Fruit fly (Drosophila melanogaster) whole organism, embryonic: Measurements from ENCODE around the gene ND-13A.
A peak's percentile ranks its signal among the peaks of the same experiment; 100 is the strongest.

Experiments used
- B-H2 ChIP-seq: fragments of 200-800 bp; sonication (Bioruptor generic); optimal IDR thresholded peaks from 2 replicates; lab custom pipeline; 2018; ENCODE audit warnings: missing biosample characterization, mild to moderate bottlenecking, missing genetic modification characterization
- CG10654 ChIP-seq: fragments of 200-800 bp; sonication (Bioruptor generic); optimal IDR thresholded peaks from 2 replicates; lab custom pipeline; 2016; ENCODE audit warnings: missing biosample characterization, missing genetic modification characterization
- CG11085 ChIP-seq: fragments of 200-800 bp; sonication (Bioruptor generic); IDR thresholded peaks from 2 replicates; pipeline ENCODE4 v1.3.6; 2022; ENCODE audit warnings: missing biosample characterization, missing genetic modification characterization
- CG1233 ChIP-seq: fragments of 200-800 bp; sonication (Bioruptor generic); optimal IDR thresholded peaks from 4 replicates; lab custom pipeline; 2018; ENCODE audit warnings: missing biosample characterization, mild to moderate bottlenecking, missing genetic modification characterization
- CG12391 ChIP-seq: fragments of 200-800 bp; sonication (Bioruptor generic); optimal IDR thresholded peaks from 3 replicates; lab custom pipeline; 2018; ENCODE audit warnings: missing biosample characterization, mild to moderate bottlenecking, missing genetic modification characterization, moderate library complexity
- CG12659 ChIP-seq: fragments of 200-800 bp; sonication (Bioruptor generic); optimal IDR thresholded peaks from 3 replicates; lab custom pipeline; 2017; ENCODE audit warnings: mild to moderate bottlenecking, missing biosample characterization, missing genetic modification reagents, missing genetic modification characterization
- CG12942 ChIP-seq: fragments of 200-800 bp; sonication (Bioruptor generic); optimal IDR thresholded peaks from 3 replicates; lab custom pipeline; 2016; ENCODE audit warnings: missing biosample characterization, missing genetic modification characterization
- CG13296 ChIP-seq: fragments of 200-800 bp; sonication (Bioruptor generic); optimal IDR thresholded peaks from 3 replicates; lab custom pipeline; 2018; ENCODE audit warnings: missing biosample characterization, mild to moderate bottlenecking, missing genetic modification characterization
- CG15514 ChIP-seq: fragments of 200-800 bp; sonication (Bioruptor generic); optimal IDR thresholded peaks from 3 replicates; lab custom pipeline; 2017; ENCODE audit warnings: missing biosample characterization, missing genetic modification characterization, mild to moderate bottlenecking, moderate library complexity, missing genetic modification reagents
- CG1603 ChIP-seq: fragments of 200-800 bp; sonication (Bioruptor generic); optimal IDR thresholded peaks from 2 replicates; lab custom pipeline; 2019; ENCODE audit warnings: missing biosample characterization, mild to moderate bottlenecking, missing genetic modification characterization, moderate library complexity
- CG17359 ChIP-seq: fragments of 200-800 bp; sonication (Bioruptor generic); optimal IDR thresholded peaks from 3 replicates; lab custom pipeline; 2018; ENCODE audit warnings: missing biosample characterization, mild to moderate bottlenecking, missing genetic modification characterization, moderate library complexity
- CG17829 ChIP-seq: fragments of 200-800 bp; optimal IDR thresholded peaks from 2 replicates; lab custom pipeline; 2019; ENCODE audit warnings: missing biosample characterization, mild to moderate bottlenecking, missing genetic modification characterization, moderate library complexity
- CG30403 ChIP-seq: fragments of 200-800 bp; sonication (Bioruptor generic); optimal IDR thresholded peaks from 3 replicates; lab custom pipeline; 2016; ENCODE audit warnings: missing biosample characterization, missing genetic modification characterization
- CG4707 ChIP-seq: fragments of 200-800 bp; sonication (Bioruptor generic); optimal IDR thresholded peaks from 2 replicates; lab custom pipeline; 2018; ENCODE audit warnings: missing biosample characterization, mild to moderate bottlenecking, missing genetic modification characterization, moderate library complexity
- CG4854 ChIP-seq: fragments of 200-800 bp; sonication (Bioruptor generic); optimal IDR thresholded peaks from 2 replicates; lab custom pipeline; 2016; ENCODE audit warnings: missing biosample characterization, missing genetic modification characterization, inconsistent platforms
- CG5245 ChIP-seq: fragments of 200-800 bp; sonication (Bioruptor generic); optimal IDR thresholded peaks from 3 replicates; lab custom pipeline; 2016; ENCODE audit warnings: missing biosample characterization, missing genetic modification characterization
- CG7786 ChIP-seq: fragments of 200-800 bp; sonication (Bioruptor generic); optimal IDR thresholded peaks from 2 replicates; lab custom pipeline; 2016; ENCODE audit warnings: missing biosample characterization, missing genetic modification characterization
- CG8359 ChIP-seq: fragments of 200-800 bp; sonication (Bioruptor generic); optimal IDR thresholded peaks from 2 replicates; lab custom pipeline; 2017; ENCODE audit warnings: missing biosample characterization, mild to moderate bottlenecking, missing genetic modification characterization, borderline replicate concordance
- D19A ChIP-seq: fragments of 200-800 bp; optimal IDR thresholded peaks from 3 replicates; lab custom pipeline; 2019; ENCODE audit warnings: missing biosample characterization, mild to moderate bottlenecking, missing genetic modification characterization, moderate library complexity
- Dref ChIP-seq: fragments of 200-800 bp; sonication (Bioruptor generic); IDR thresholded peaks from 2 replicates; pipeline ENCODE4 v1.3.6; 2022; ENCODE audit warnings: missing biosample characterization, missing genetic modification characterization
- E2f1 ChIP-seq: fragments of 200-800 bp; sonication (Bioruptor generic); IDR thresholded peaks from 2 replicates; pipeline ENCODE4 v1.3.6; 2022; ENCODE audit warnings: missing biosample characterization, missing genetic modification characterization
- E2f2 ChIP-seq: fragments of 200-800 bp; sonication (Bioruptor generic); IDR thresholded peaks from 2 replicates; pipeline ENCODE4 v1.3.6; 2022; ENCODE audit warnings: missing biosample characterization, missing genetic modification characterization
- H15 ChIP-seq: fragments of 200-800 bp; sonication (Bioruptor generic); IDR thresholded peaks from 3 replicates; pipeline ENCODE4 v1.3.6; 2022; ENCODE audit warnings: missing biosample characterization, missing genetic modification characterization
- HHEX ChIP-seq: fragments of 200-800 bp; sonication (Bioruptor generic); optimal IDR thresholded peaks from 3 replicates; lab custom pipeline; 2017; ENCODE audit warnings: missing biosample characterization, mild to moderate bottlenecking, missing genetic modification characterization, missing genetic modification reagents
- Hmr ChIP-seq: fragments of 200-800 bp; sonication (Bioruptor generic); optimal IDR thresholded peaks from 3 replicates; lab custom pipeline; 2017; ENCODE audit warnings: mild to moderate bottlenecking, missing biosample characterization, missing genetic modification reagents, missing genetic modification characterization
- Hr3 ChIP-seq: fragments of 200-800 bp; sonication (Bioruptor generic); optimal IDR thresholded peaks from 3 replicates; lab custom pipeline; 2016; ENCODE audit warnings: missing biosample characterization, missing genetic modification characterization
- Hsf ChIP-seq: fragments of 200-800 bp; sonication (Bioruptor generic); optimal IDR thresholded peaks from 3 replicates; lab custom pipeline; 2016; ENCODE audit warnings: missing biosample characterization, missing genetic modification characterization
- Lhr ChIP-seq: fragments of 200-800 bp; sonication (Bioruptor generic); optimal IDR thresholded peaks from 3 replicates; lab custom pipeline; 2017; ENCODE audit warnings: mild to moderate bottlenecking, missing biosample characterization, missing genetic modification reagents, missing genetic modification characterization
- Mad ChIP-seq: fragments of 200-800 bp; sonication (Bioruptor generic); optimal IDR thresholded peaks from 2 replicates; lab custom pipeline; 2016; ENCODE audit warnings: missing biosample characterization, missing genetic modification characterization
- NFAT ChIP-seq: fragments of 200-800 bp; sonication (Bioruptor generic); IDR thresholded peaks from 2 replicates; pipeline ENCODE4 v1.3.6; 2022; ENCODE audit warnings: missing biosample characterization, missing genetic modification characterization
- Sox100B ChIP-seq: fragments of 200-800 bp; sonication (Bioruptor generic); optimal IDR thresholded peaks from 3 replicates; lab custom pipeline; 2018; ENCODE audit warnings: missing biosample characterization, mild to moderate bottlenecking, missing genetic modification characterization
- Taf1 ChIP-seq: fragments of 200-800 bp; sonication (Bioruptor generic); IDR thresholded peaks from 2 replicates; pipeline ENCODE4 v1.3.6; 2022; ENCODE audit warnings: missing biosample characterization, missing genetic modification characterization
- amos ChIP-seq: fragments of 200-800 bp; sonication (Bioruptor generic); IDR thresholded peaks from 2 replicates; pipeline ENCODE4 v1.3.6; 2022; ENCODE audit warnings: missing biosample characterization, missing genetic modification characterization; ENCODE audit not compliant: partially characterized antibody
- ap ChIP-seq: fragments of 200-800 bp; sonication (Bioruptor generic); IDR thresholded peaks from 2 replicates; pipeline ENCODE4 v1.3.6; 2022; ENCODE audit warnings: missing biosample characterization, missing genetic modification characterization
- crp ChIP-seq, 2 experiments: fragments of 200-800 bp; sonication (Bioruptor generic); optimal IDR thresholded peaks; 2 replicates in 1 of 2; 3 replicates in 1 of 2; lab custom pipeline; 2017; ENCODE audit warnings: missing biosample characterization in 2 of 2, missing genetic modification characterization in 2 of 2, mild to moderate bottlenecking in 1 of 2, moderate library complexity in 1 of 2
- ftz-f1 ChIP-seq: fragments of 200-800 bp; sonication (Bioruptor generic); optimal IDR thresholded peaks from 2 replicates; lab custom pipeline; 2016; ENCODE audit warnings: missing biosample characterization, missing genetic modification characterization
- h ChIP-seq: fragments of >200 bp; optimal IDR thresholded peaks from 2 replicates; lab custom pipeline; 2017
- kah ChIP-seq: fragments of 200-800 bp; sonication (Bioruptor generic); optimal IDR thresholded peaks from 2 replicates; lab custom pipeline; 2018; ENCODE audit warnings: missing biosample characterization, mild to moderate bottlenecking, missing genetic modification characterization
- kay ChIP-seq: fragments of 200-800 bp; sonication (Bioruptor generic); optimal IDR thresholded peaks from 2 replicates; lab custom pipeline; 2016; ENCODE audit warnings: missing biosample characterization, missing genetic modification characterization
- ken ChIP-seq: fragments of 200-800 bp; sonication (Bioruptor generic); IDR thresholded peaks from 3 replicates; pipeline ENCODE4 v1.3.6; 2022; ENCODE audit warnings: missing biosample characterization, missing genetic modification characterization
- lbe ChIP-seq: fragments of 200-800 bp; sonication (Bioruptor generic); optimal IDR thresholded peaks from 2 replicates; lab custom pipeline; 2016; ENCODE audit warnings: missing biosample characterization, mild to moderate bottlenecking, missing genetic modification characterization
- nom ChIP-seq: fragments of 200-800 bp; sonication (Bioruptor generic); optimal IDR thresholded peaks from 2 replicates; lab custom pipeline; 2017; ENCODE audit warnings: missing biosample characterization, missing genetic modification characterization, mild to moderate bottlenecking, moderate library complexity, missing genetic modification reagents
- prd ChIP-seq, 3 experiments: fragments of >200 bp in 2 of 3; fragments of 200-800 bp in 1 of 3; sonication (Bioruptor generic) in 1 of 3; optimal IDR thresholded peaks in 2 of 3; IDR thresholded peaks in 1 of 3; 2 replicates in 2 of 3; 3 replicates in 1 of 3; pipeline versions ENCODE4 v1.3.6 to Lab custom; 2017 to 2022; ENCODE audit warnings: missing biosample characterization in 1 of 3, missing genetic modification characterization in 1 of 3
- sens ChIP-seq: fragments of 200-800 bp; sonication (Bioruptor generic); peaks from one replicate; lab custom pipeline; 2016; ENCODE audit warnings: missing biosample characterization, missing genetic modification characterization
- sisA ChIP-seq: fragments of 200-800 bp; sonication (Bioruptor generic); IDR thresholded peaks from 2 replicates; pipeline ENCODE4 v1.3.6; 2022; ENCODE audit warnings: missing biosample characterization, missing genetic modification characterization
- tin ChIP-seq: fragments of 200-800 bp; sonication (Bioruptor generic); optimal IDR thresholded peaks from 3 replicates; lab custom pipeline; 2016; ENCODE audit warnings: missing biosample characterization, missing genetic modification characterization
- trem ChIP-seq: fragments of 200-800 bp; optimal IDR thresholded peaks from 3 replicates; lab custom pipeline; 2019; ENCODE audit warnings: missing biosample characterization, mild to moderate bottlenecking, missing genetic modification characterization, moderate library complexity
- trh ChIP-seq: fragments of 200-800 bp; sonication (Bioruptor generic); optimal IDR thresholded peaks from 2 replicates; lab custom pipeline; 2016; ENCODE audit warnings: missing biosample characterization, missing genetic modification characterization
- unc-4 ChIP-seq: fragments of 200-800 bp; sonication (Bioruptor generic); IDR thresholded peaks from 2 replicates; pipeline ENCODE4 v1.3.6; 2022; ENCODE audit warnings: missing biosample characterization, missing genetic modification characterization; ENCODE audit not compliant: partially characterized antibody

ND-13A gene

DNA sequence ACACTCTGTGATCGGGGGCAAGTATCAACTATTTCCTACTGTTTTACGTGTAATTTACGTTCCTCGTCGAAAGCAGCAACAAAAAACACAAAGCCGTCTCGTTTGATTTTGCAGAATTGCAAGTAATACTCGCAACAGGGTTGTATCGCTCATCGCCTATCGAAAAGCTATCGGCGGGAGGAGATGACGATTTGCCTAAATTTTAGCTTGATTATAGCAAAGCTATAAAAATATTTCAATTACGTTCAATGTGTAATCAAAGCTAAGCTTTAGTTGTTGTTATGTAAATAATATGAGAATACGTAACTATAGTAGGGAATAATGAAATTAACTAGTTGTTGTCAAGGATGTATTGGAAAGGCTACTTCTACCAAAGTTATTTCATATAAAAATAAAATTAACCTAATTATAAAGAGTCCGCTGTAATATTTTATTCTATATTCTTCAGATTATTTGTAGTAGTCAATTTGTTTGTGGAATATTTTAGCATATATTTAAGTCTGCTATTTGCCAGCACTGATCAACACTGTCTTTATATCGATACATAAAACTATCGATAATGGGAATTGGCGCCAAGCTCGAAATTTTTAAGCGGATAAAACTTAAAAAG lies 40.3 kb downstream of the ND-13A start, which contains the start of gene Rpn11 (continued):
- peak; percentile 59 for TF ChIP-seq B-H2 (GFP tag; lab: Kevin White, UChicago)
- TF ChIP-seq CG4854 (GFP tag; lab: Kevin White, UChicago): peak; percentile 19
- TF ChIP-seq CG8359 (GFP tag; lab: Kevin White, UChicago): peak; percentile 8
- TF ChIP-seq CG13296 (GFP tag; lab: Kevin White, UChicago): peak; percentile 68
- TF ChIP-seq CG11085 (GFP tag; lab: Robert Waterston, UW): no peak
- peak; percentile 69 for TF ChIP-seq Sox100B (GFP tag; lab: Kevin White, UChicago)
- no peak for TF ChIP-seq prd (optimal IDR thresholded peaks at IDR 0.05; lab: Kevin White, UChicago)
- peak; percentile 50 for TF ChIP-seq prd (GFP tag; IDR thresholded peaks at IDR 0.05; lab: Robert Waterston, UW)
- peak; percentile 56 for TF ChIP-seq tin (GFP tag; lab: Kevin White, UChicago)
- TF ChIP-seq sisA (GFP tag; lab: Robert Waterston, UW): peak; percentile 12; the same call in 1 of the 2 replicates
- TF ChIP-seq ftz-f1 (GFP tag; lab: Kevin White, UChicago): no peak
- TF ChIP-seq sens (GFP tag; lab: Kevin White, UChicago): peak; percentile 95
- no peak for TF ChIP-seq H15 (GFP tag; lab: Robert Waterston, UW)
- peak; percentile 25 for TF ChIP-seq CG12942 (GFP tag; lab: Kevin White, UChicago)
- TF ChIP-seq Mad: no peak
- TF ChIP-seq amos (GFP tag; lab: Robert Waterston, UW): peak; percentile 45
- no peak for TF ChIP-seq CG4707
- peak; percentile 37 for TF ChIP-seq D19A
- TF ChIP-seq ap (GFP tag; lab: Robert Waterston, UW): peak; percentile 34; the same call in 1 of the 2 replicates
- peak; percentile 28 for TF ChIP-seq nom
- TF ChIP-seq CG7786 (GFP tag; lab: Kevin White, UChicago): peak; percentile 29
- TF ChIP-seq E2f1 (GFP tag; lab: Robert Waterston, UW): no peak
- peak; percentile 38; the same call in 1 of the 2 replicates for TF ChIP-seq unc-4 (GFP tag; lab: Robert Waterston, UW)
- no peak for TF ChIP-seq h (lab: Kevin White, UChicago)
- peak; percentile 36 for TF ChIP-seq trh (GFP tag; lab: Kevin White, UChicago)
- peak; percentile 85 for TF ChIP-seq E2f2
- peak; percentile 66 for TF ChIP-seq trem (tag; lab: Kevin White, UChicago)
- TF ChIP-seq ken (GFP tag; lab: Robert Waterston, UW): 0 out of 3 replicates have a peak, but pooled peaks have one; percentile 11
- peak; percentile 86 for TF ChIP-seq CG30403 (GFP tag; lab: Kevin White, UChicago)
- peak; percentile 47 for TF ChIP-seq CG1603 (tag; lab: Kevin White, UChicago)
- TF ChIP-seq CG10654: peak; percentile 36
- TF ChIP-seq Dref: peak; percentile 77
- TF ChIP-seq CG12391 (tag; lab: Kevin White, UChicago): peak; percentile 86
- peak; percentile 59 for TF ChIP-seq Hsf (GFP tag; lab: Kevin White, UChicago)
- peak; percentile 42 for TF ChIP-seq HHEX (GFP tag; lab: Kevin White, UChicago)
- peak; percentile 72 for TF ChIP-seq CG17829 (tag; lab: Kevin White, UChicago)
- peak; percentile 50 for TF ChIP-seq kay (GFP tag; lab: Kevin White, UChicago)
- TF ChIP-seq Taf1: no peak
- TF ChIP-seq Hr3: peak; percentile 74
- TF ChIP-seq CG17359 (tag; lab: Kevin White, UChicago): peak; percentile 53
- peak; percentile 71 for TF ChIP-seq CG12659 (GFP tag; lab: Kevin White, UChicago)
- TF ChIP-seq Lhr: peak; percentile 43
- TF ChIP-seq CG1233 (GFP tag; lab: Kevin White, UChicago): peak; percentile 30
- peak; percentile 30 for TF ChIP-seq CG15514 (GFP tag; lab: Kevin White, UChicago)
- TF ChIP-seq NFAT (GFP tag; lab: Robert Waterston, UW): 0 out of 2 replicates have a peak, but pooled peaks have one; percentile 34
- TF ChIP-seq kah (GFP tag; lab: Kevin White, UChicago): no peak
- TF ChIP-seq lbe (GFP tag; lab: Kevin White, UChicago): no peak
- TF ChIP-seq crp (GFP tag; optimal IDR thresholded peaks at IDR 0.05; lab: Kevin White, UChicago): peak in 1 of 2 experiments; percentile 20
- peak; percentile 24 for TF ChIP-seq CG5245 (GFP tag; lab: Kevin White, UChicago)
- TF ChIP-seq Hmr (GFP tag; lab: Kevin White, UChicago): peak; percentile 53
